Fruit fly (Drosophila melanogaster) S2 (cell line): Measurements from ENCODE around the gene CG9338.

Experiments
- CG8478 ChIP-seq: fragments of >200 bp; optimal IDR thresholded peaks from 2 replicates; lab custom pipeline; 2018
- CTCF ChIP-seq, 2 experiments: fragments of >200 bp; optimal IDR thresholded peaks; 2 replicates each; lab custom pipeline; 2018

dm6 chr2L:20844381-20844780 is 20.6 kb upstream of the CG9338 start:
- TF ChIP-seq CG8478 (lab: Kevin White, UChicago) (no peak), CTCF (optimal IDR thresholded peaks at IDR 0.05; lab: Kevin White, UChicago) (no peak)
